Fruit fly (Drosophila melanogaster) whole organism, embryonic: ENCODE results near the gene CG34303.

ENCODE experiments used
- Abd-B ChIP-seq: fragments of 200-800 bp; sonication (Bioruptor generic); optimal IDR thresholded peaks from 2 replicates; lab custom pipeline; 2018; ENCODE audit warnings: missing biosample characterization, mild to moderate bottlenecking, missing genetic modification characterization, moderate library complexity
- Adf1 ChIP-seq: fragments of 200-800 bp; sonication (Bioruptor generic); IDR thresholded peaks from 2 replicates; pipeline ENCODE4 v1.3.6; 2022; ENCODE audit warnings: missing biosample characterization, missing genetic modification characterization
- Atf3 ChIP-seq: fragments of 200-800 bp; sonication (Bioruptor generic); optimal IDR thresholded peaks from 3 replicates; lab custom pipeline; 2016; ENCODE audit warnings: missing biosample characterization, missing genetic modification characterization
- CG11723 ChIP-seq: fragments of 200-800 bp; sonication (Bioruptor generic); optimal IDR thresholded peaks from 2 replicates; lab custom pipeline; 2017; ENCODE audit warnings: missing biosample characterization, mild to moderate bottlenecking, missing genetic modification characterization
- CG12769 ChIP-seq: fragments of 200-800 bp; sonication (Bioruptor generic); optimal IDR thresholded peaks from 2 replicates; lab custom pipeline; 2019; ENCODE audit warnings: missing biosample characterization, mild to moderate bottlenecking, missing genetic modification characterization, moderate library complexity
- CG13424 ChIP-seq: fragments of 200-800 bp; sonication (Bioruptor generic); optimal IDR thresholded peaks from 2 replicates; lab custom pipeline; 2019; ENCODE audit warnings: missing biosample characterization, mild to moderate bottlenecking, missing genetic modification characterization, moderate library complexity
- CG15514 ChIP-seq: fragments of 200-800 bp; sonication (Bioruptor generic); optimal IDR thresholded peaks from 3 replicates; lab custom pipeline; 2017; ENCODE audit warnings: missing biosample characterization, missing genetic modification characterization, mild to moderate bottlenecking, moderate library complexity, missing genetic modification reagents
- CG15696 ChIP-seq: fragments of 200-800 bp; sonication (Bioruptor generic); optimal IDR thresholded peaks from 2 replicates; lab custom pipeline; 2019; ENCODE audit warnings: missing biosample characterization, mild to moderate bottlenecking, missing genetic modification characterization, moderate library complexity
- CG17186 ChIP-seq: fragments of 200-800 bp; sonication (Bioruptor generic); optimal IDR thresholded peaks from 3 replicates; lab custom pipeline; 2017; ENCODE audit warnings: missing biosample characterization, missing genetic modification reagents, missing genetic modification characterization
- CG2116 ChIP-seq: fragments of 200-800 bp; sonication (Bioruptor generic); optimal IDR thresholded peaks from 3 replicates; lab custom pipeline; 2018; ENCODE audit warnings: missing biosample characterization, mild to moderate bottlenecking, missing genetic modification characterization
- CG31388 ChIP-seq: fragments of 200-800 bp; sonication (Bioruptor generic); optimal IDR thresholded peaks from 2 replicates; lab custom pipeline; 2016; ENCODE audit warnings: missing biosample characterization, missing genetic modification characterization
- CG43689 ChIP-seq: fragments of 200-800 bp; sonication (Bioruptor generic); IDR thresholded peaks from 2 replicates; pipeline ENCODE4 v1.3.6; 2022; ENCODE audit warnings: missing biosample characterization, missing genetic modification characterization
- CG6272 ChIP-seq: fragments of 200-800 bp; sonication (Bioruptor generic); IDR thresholded peaks from 2 replicates; pipeline ENCODE4 v1.3.6; 2022; ENCODE audit warnings: missing biosample characterization, missing genetic modification characterization
- CG6654 ChIP-seq: fragments of 200-800 bp; sonication (Bioruptor generic); optimal IDR thresholded peaks from 2 replicates; lab custom pipeline; 2017; ENCODE audit warnings: missing biosample characterization, mild to moderate bottlenecking, missing genetic modification characterization
- CG7271 ChIP-seq: fragments of 200-800 bp; sonication (Bioruptor generic); optimal IDR thresholded peaks from 2 replicates; lab custom pipeline; 2018; ENCODE audit warnings: missing biosample characterization, mild to moderate bottlenecking, missing genetic modification characterization, moderate library complexity
- CG7963 ChIP-seq: fragments of 200-800 bp; sonication (Bioruptor generic); IDR thresholded peaks from 3 replicates; pipeline ENCODE4 v1.3.6; 2022; ENCODE audit warnings: missing biosample characterization, missing genetic modification characterization; ENCODE audit not compliant: partially characterized antibody
- CG8281 ChIP-seq: fragments of 200-800 bp; sonication (Bioruptor generic); optimal IDR thresholded peaks from 2 replicates; lab custom pipeline; 2018; ENCODE audit warnings: missing biosample characterization, mild to moderate bottlenecking, missing genetic modification characterization, moderate library complexity
- CG9215 ChIP-seq: fragments of 200-800 bp; sonication (Bioruptor generic); IDR thresholded peaks from 2 replicates; pipeline ENCODE4 v1.3.6; 2022; ENCODE audit warnings: missing biosample characterization, missing genetic modification characterization
- CG9817 ChIP-seq: fragments of 200-800 bp; sonication (Bioruptor generic); optimal IDR thresholded peaks from 2 replicates; lab custom pipeline; 2018; ENCODE audit warnings: missing biosample characterization, mild to moderate bottlenecking, missing genetic modification characterization, moderate library complexity
- Dp ChIP-seq: fragments of 200-800 bp; sonication (Bioruptor generic); optimal IDR thresholded peaks from 2 replicates; lab custom pipeline; 2018; ENCODE audit warnings: missing biosample characterization, mild to moderate bottlenecking, missing genetic modification characterization, moderate library complexity
- Ets97D ChIP-seq: fragments of 200-800 bp; sonication (Bioruptor generic); optimal IDR thresholded peaks from 3 replicates; lab custom pipeline; 2016; ENCODE audit warnings: missing biosample characterization, missing genetic modification characterization
- Gug ChIP-seq: fragments of 200-800 bp; sonication (Bioruptor generic); IDR thresholded peaks from 4 replicates; pipeline ENCODE4 v1.3.6; 2022; ENCODE audit warnings: missing biosample characterization, missing genetic modification characterization
- Hr3 ChIP-seq: fragments of 200-800 bp; sonication (Bioruptor generic); optimal IDR thresholded peaks from 3 replicates; lab custom pipeline; 2016; ENCODE audit warnings: missing biosample characterization, missing genetic modification characterization
- Med ChIP-seq: fragments of 200-800 bp; sonication (Bioruptor generic); peaks from one replicate; lab custom pipeline; 2016; ENCODE audit warnings: missing biosample characterization, missing genetic modification characterization, mild to moderate bottlenecking, inconsistent platforms, moderate library complexity
- NC2α ChIP-seq: fragments of 200-800 bp; sonication (Bioruptor generic); optimal IDR thresholded peaks from 2 replicates; lab custom pipeline; 2016; ENCODE audit warnings: missing biosample characterization, missing genetic modification characterization
- Nf-YB ChIP-seq: fragments of 200-800 bp; sonication (Bioruptor generic); optimal IDR thresholded peaks from 3 replicates; lab custom pipeline; 2019; ENCODE audit warnings: missing biosample characterization, mild to moderate bottlenecking, missing genetic modification characterization, moderate library complexity
- Rfx ChIP-seq: fragments of 200-800 bp; sonication (Bioruptor generic); IDR thresholded peaks from 2 replicates; pipeline ENCODE4 v1.3.6; 2022; ENCODE audit warnings: missing biosample characterization, missing genetic modification characterization
- Sry-β ChIP-seq: fragments of 200-800 bp; sonication (Bioruptor generic); optimal IDR thresholded peaks from 2 replicates; lab custom pipeline; 2018; ENCODE audit warnings: missing biosample characterization, mild to moderate bottlenecking, missing genetic modification characterization, moderate library complexity
- ato ChIP-seq: fragments of 200-800 bp; sonication (Bioruptor generic); IDR thresholded peaks from 2 replicates; pipeline ENCODE4 v1.3.6; 2022; ENCODE audit warnings: missing biosample characterization, missing genetic modification characterization; ENCODE audit not compliant: partially characterized antibody
- bbx ChIP-seq: fragments of 200-800 bp; sonication (Bioruptor generic); IDR thresholded peaks from 2 replicates; pipeline ENCODE4 v1.3.6; 2022; ENCODE audit warnings: missing biosample characterization, missing genetic modification characterization; ENCODE audit not compliant: partially characterized antibody
- cas ChIP-seq: fragments of 200-800 bp; sonication (Bioruptor generic); IDR thresholded peaks from 2 replicates; pipeline ENCODE4 v1.3.6; 2022; ENCODE audit warnings: missing biosample characterization, missing genetic modification characterization
- caup ChIP-seq: fragments of 200-800 bp; sonication (Bioruptor generic); optimal IDR thresholded peaks from 3 replicates; lab custom pipeline; 2017; ENCODE audit warnings: missing biosample characterization, mild to moderate bottlenecking, missing genetic modification characterization, moderate library complexity; ENCODE audit not compliant: severe bottlenecking
- cg ChIP-seq: fragments of 200-800 bp; sonication (Bioruptor generic); optimal IDR thresholded peaks from 3 replicates; lab custom pipeline; 2019; ENCODE audit warnings: missing biosample characterization, mild to moderate bottlenecking, missing genetic modification characterization, moderate library complexity
- chinmo ChIP-seq: fragments of 200-800 bp; sonication (Bioruptor generic); IDR thresholded peaks from 4 replicates; pipeline ENCODE4 v1.3.6; 2022; ENCODE audit warnings: missing biosample characterization, missing genetic modification characterization; ENCODE audit not compliant: partially characterized antibody
- dm ChIP-seq: fragments of 200-800 bp; sonication (Bioruptor generic); optimal IDR thresholded peaks from 3 replicates; lab custom pipeline; 2016; ENCODE audit warnings: missing biosample characterization, missing genetic modification characterization
- emc ChIP-seq: fragments of 200-800 bp; sonication (Bioruptor generic); optimal IDR thresholded peaks from 2 replicates; lab custom pipeline; 2016; ENCODE audit warnings: missing biosample characterization, missing genetic modification characterization
- gro ChIP-seq: fragments of 200-800 bp; sonication (Bioruptor generic); optimal IDR thresholded peaks from 2 replicates; lab custom pipeline; 2016; ENCODE audit warnings: missing biosample characterization, missing genetic modification characterization
- nau ChIP-seq: fragments of 200-800 bp; sonication (Bioruptor generic); optimal IDR thresholded peaks from 3 replicates; lab custom pipeline; 2017; ENCODE audit warnings: missing biosample characterization, mild to moderate bottlenecking, missing genetic modification characterization, missing genetic modification reagents
- nerfin-2 ChIP-seq: fragments of 200-800 bp; sonication (Bioruptor generic); IDR thresholded peaks from 2 replicates; pipeline ENCODE4 v1.3.6; 2022; ENCODE audit warnings: missing biosample characterization, missing genetic modification characterization; ENCODE audit not compliant: partially characterized antibody
- nom ChIP-seq: fragments of 200-800 bp; sonication (Bioruptor generic); optimal IDR thresholded peaks from 2 replicates; lab custom pipeline; 2017; ENCODE audit warnings: missing biosample characterization, missing genetic modification characterization, mild to moderate bottlenecking, moderate library complexity, missing genetic modification reagents
- repo ChIP-seq: fragments of 200-800 bp; sonication (Bioruptor generic); optimal IDR thresholded peaks from 2 replicates; lab custom pipeline; 2016; ENCODE audit warnings: missing biosample characterization, missing genetic modification characterization
- row ChIP-seq: fragments of 200-800 bp; sonication (Bioruptor generic); IDR thresholded peaks from 3 replicates; pipeline ENCODE4 v1.3.6; 2022; ENCODE audit warnings: missing biosample characterization, missing genetic modification characterization
- sim ChIP-seq: fragments of 200-800 bp; sonication (Bioruptor generic); IDR thresholded peaks from 2 replicates; pipeline ENCODE4 v1.3.6; 2022; ENCODE audit warnings: missing biosample characterization, missing genetic modification characterization
- slou ChIP-seq: fragments of 200-800 bp; sonication (Bioruptor generic); optimal IDR thresholded peaks from 3 replicates; lab custom pipeline; 2016; ENCODE audit warnings: missing biosample characterization, missing genetic modification characterization
- ssp ChIP-seq: fragments of 200-800 bp; sonication (Bioruptor generic); IDR thresholded peaks from 2 replicates; pipeline ENCODE4 v1.3.6; 2022; ENCODE audit warnings: missing biosample characterization, missing genetic modification characterization
- tap ChIP-seq: fragments of 200-800 bp; optimal IDR thresholded peaks from 3 replicates; lab custom pipeline; 2019; ENCODE audit warnings: missing biosample characterization, mild to moderate bottlenecking, missing genetic modification characterization, moderate library complexity
- vnd ChIP-seq: fragments of 200-800 bp; sonication (Bioruptor generic); IDR thresholded peaks from 3 replicates; pipeline ENCODE4 v1.3.6; 2022; ENCODE audit warnings: missing biosample characterization, missing genetic modification characterization; ENCODE audit not compliant: partially characterized antibody
- z ChIP-seq: fragments of 200-800 bp; sonication (Bioruptor generic); IDR thresholded peaks from 3 replicates; pipeline ENCODE4 v1.3.6; 2022; ENCODE audit warnings: missing biosample characterization, missing genetic modification characterization

Gene CG34303

DNA sequence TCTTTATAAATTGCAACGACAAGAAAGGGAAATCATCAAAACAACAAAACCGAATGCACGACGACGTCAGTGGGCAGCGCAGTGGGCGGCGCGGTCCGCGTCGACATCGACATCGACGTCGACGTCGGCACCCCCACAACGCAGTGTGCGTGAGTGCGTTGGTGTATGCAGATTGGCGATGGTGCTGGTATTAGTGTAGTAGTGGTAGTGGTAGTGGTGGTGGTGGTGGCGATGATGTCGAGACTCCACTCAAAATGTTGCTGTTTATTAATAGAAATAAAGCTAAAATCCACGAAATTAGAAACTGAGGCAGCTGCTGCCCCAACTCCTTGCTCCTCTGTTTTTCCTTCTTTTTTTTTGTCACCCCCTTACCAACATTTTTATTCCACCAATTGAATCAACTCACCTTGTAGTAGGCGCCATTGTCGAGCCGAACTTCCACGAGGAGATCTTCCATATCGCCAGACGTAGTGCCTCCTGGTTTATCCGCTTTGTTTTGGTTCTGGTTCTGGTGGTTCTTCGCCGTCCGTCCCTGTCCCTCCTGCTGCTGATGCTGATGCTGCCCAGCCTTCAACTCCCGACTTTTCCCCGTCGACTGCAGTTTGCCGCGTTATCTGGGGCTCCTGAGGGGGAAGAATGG lies 43.3 kb downstream of the CG34303 start (continued):
- no peak for TF ChIP-seq gro (GFP tag; lab: Kevin White, UChicago)
- TF ChIP-seq bbx (GFP tag; lab: Robert Waterston, UW), result peak; percentile 46; the same call in 1 of the 2 replicates
- TF ChIP-seq Gug, result no peak
- no peak for TF ChIP-seq CG9215
- TF ChIP-seq dm, result no peak
- TF ChIP-seq Dp (GFP tag; lab: Kevin White, UChicago), result no peak
- no peak for TF ChIP-seq CG13424 (tag; lab: Kevin White, UChicago)
- TF ChIP-seq repo (GFP tag; lab: Kevin White, UChicago), result no peak
- TF ChIP-seq z, result peak; percentile 82
- TF ChIP-seq vnd, result no peak
- no peak for TF ChIP-seq nom (GFP tag; lab: Kevin White, UChicago)
- no peak for TF ChIP-seq Abd-B (GFP tag; lab: Kevin White, UChicago)
- TF ChIP-seq Med (GFP tag; lab: Kevin White, UChicago), result peak; percentile 64
- TF ChIP-seq sim (GFP tag; lab: Robert Waterston, UW), result no peak
- no peak for TF ChIP-seq Atf3 (GFP tag; lab: Kevin White, UChicago)
- TF ChIP-seq Adf1 (GFP tag; lab: Robert Waterston, UW), result peak; percentile 97
- no peak for TF ChIP-seq NC2α (GFP tag; lab: Kevin White, UChicago)
- TF ChIP-seq Rfx (GFP tag; lab: Robert Waterston, UW), result no peak
- TF ChIP-seq CG31388 (GFP tag; lab: Kevin White, UChicago), result no peak
- no peak for TF ChIP-seq slou
- no peak for TF ChIP-seq CG9817 (tag; lab: Kevin White, UChicago)
- TF ChIP-seq tap, result no peak
- TF ChIP-seq ssp, result peak; percentile 50
- no peak for TF ChIP-seq CG15696 (tag; lab: Kevin White, UChicago)
- TF ChIP-seq CG12769 (tag; lab: Kevin White, UChicago), result peak; percentile 4
- no peak for TF ChIP-seq CG11723 (GFP tag; lab: Kevin White, UChicago)
- TF ChIP-seq CG2116 (GFP tag; lab: Kevin White, UChicago), result peak; percentile 3
- no peak for TF ChIP-seq CG17186 (GFP tag; lab: Kevin White, UChicago)
- no peak for TF ChIP-seq CG8281 (tag; lab: Kevin White, UChicago)
- peak; percentile 29; the same call in 1 of the 4 replicates for TF ChIP-seq chinmo (GFP tag; lab: Robert Waterston, UW)
- 0 out of 3 replicates have a peak, but pooled peaks have one; percentile 11 for TF ChIP-seq CG7963 (GFP tag; lab: Robert Waterston, UW)
- no peak for TF ChIP-seq ato (GFP tag; lab: Robert Waterston, UW)
- TF ChIP-seq nerfin-2 (GFP tag; lab: Robert Waterston, UW), result 0 out of 2 replicates have a peak, but pooled peaks have one; percentile 27
- no peak for TF ChIP-seq CG7271 (tag; lab: Kevin White, UChicago)
- peak; percentile 37; the same call in 2 of the 3 replicates for TF ChIP-seq row (GFP tag; lab: Robert Waterston, UW)
- no peak for TF ChIP-seq CG15514 (GFP tag; lab: Kevin White, UChicago)
- TF ChIP-seq caup (GFP tag; lab: Kevin White, UChicago), result no peak
- peak; percentile 91 for TF ChIP-seq cg
- no peak for TF ChIP-seq CG43689
- TF ChIP-seq Nf-YB, result peak; percentile 56
- no peak for TF ChIP-seq CG6654 (GFP tag; lab: Kevin White, UChicago)
- no peak for TF ChIP-seq cas (GFP tag; lab: Robert Waterston, UW)
- no peak for TF ChIP-seq Sry-β (GFP tag; lab: Kevin White, UChicago)
- TF ChIP-seq Hr3 (GFP tag; lab: Kevin White, UChicago), result no peak
- no peak for TF ChIP-seq Ets97D (GFP tag; lab: Kevin White, UChicago)
- TF ChIP-seq nau (GFP tag; lab: Kevin White, UChicago), result no peak
- TF ChIP-seq CG6272, result no peak
- TF ChIP-seq emc (GFP tag; lab: Kevin White, UChicago), result no peak
